Fruit fly (Drosophila melanogaster) whole organism, prepupa: Measurements from ENCODE around the gene Best4.
A peak's percentile ranks its signal among the peaks of the same experiment; 100 is the strongest.

ENCODE experiments used
- Blimp-1 ChIP-seq: fragments of 200-800 bp; sonication (Bioruptor generic); optimal IDR thresholded peaks from 3 replicates; lab custom pipeline; 2017; ENCODE audit warnings: missing biosample characterization, missing genetic modification characterization, mild to moderate bottlenecking, moderate library complexity, missing genetic modification reagents
- CG10631 ChIP-seq: fragments of 200-800 bp; sonication (Bioruptor generic); optimal IDR thresholded peaks from 2 replicates; lab custom pipeline; 2016; ENCODE audit warnings: missing biosample characterization, missing genetic modification characterization
- CG11294 ChIP-seq: fragments of 200-800 bp; sonication (Bioruptor generic); IDR thresholded peaks from 2 replicates; pipeline ENCODE4 v1.3.6; 2022; ENCODE audit warnings: missing biosample characterization, missing genetic modification characterization
- CG11902 ChIP-seq: fragments of 200-800 bp; sonication (Bioruptor generic); optimal IDR thresholded peaks from 3 replicates; lab custom pipeline; 2016; ENCODE audit warnings: missing biosample characterization, missing genetic modification characterization
- CG15336 ChIP-seq: fragments of 200-800 bp; sonication (Bioruptor generic); IDR thresholded peaks from 2 replicates; pipeline ENCODE4 v1.3.6; 2022; ENCODE audit warnings: missing biosample characterization, missing genetic modification characterization
- CG1621 ChIP-seq: fragments of 200-800 bp; sonication (Bioruptor generic); optimal IDR thresholded peaks from 3 replicates; lab custom pipeline; 2018; ENCODE audit warnings: missing biosample characterization, mild to moderate bottlenecking, missing genetic modification characterization
- CG16779 ChIP-seq: fragments of 200-800 bp; sonication (Bioruptor generic); optimal IDR thresholded peaks from 3 replicates; lab custom pipeline; 2017; ENCODE audit warnings: missing biosample characterization, mild to moderate bottlenecking, missing genetic modification characterization
- CG31627 ChIP-seq: fragments of 200-800 bp; sonication (Bioruptor generic); optimal IDR thresholded peaks from 3 replicates; lab custom pipeline; 2016; ENCODE audit warnings: missing biosample characterization, missing genetic modification characterization
- CG32006 ChIP-seq: fragments of 200-800 bp; sonication (Bioruptor generic); optimal IDR thresholded peaks from 3 replicates; lab custom pipeline; 2017; ENCODE audit warnings: missing biosample characterization, mild to moderate bottlenecking, missing genetic modification characterization
- CG34406 ChIP-seq: fragments of 200-800 bp; sonication (Bioruptor generic); optimal IDR thresholded peaks from 3 replicates; lab custom pipeline; 2016; ENCODE audit warnings: missing biosample characterization, missing genetic modification characterization
- CG3919 ChIP-seq: fragments of 200-800 bp; sonication (Bioruptor generic); optimal IDR thresholded peaks from 3 replicates; lab custom pipeline; 2016; ENCODE audit warnings: missing biosample characterization, missing genetic modification characterization
- CG4318 ChIP-seq: fragments of 200-800 bp; sonication (Bioruptor generic); optimal IDR thresholded peaks from 3 replicates; lab custom pipeline; 2017; ENCODE audit warnings: missing biosample characterization, mild to moderate bottlenecking, missing genetic modification characterization
- CG6163 ChIP-seq: fragments of 200-800 bp; sonication (Bioruptor generic); IDR thresholded peaks from 3 replicates; pipeline ENCODE4 v1.3.6; 2022; ENCODE audit warnings: missing biosample characterization, missing genetic modification characterization
- CG6276 ChIP-seq: fragments of 200-800 bp; sonication (Bioruptor generic); optimal IDR thresholded peaks from 2 replicates; lab custom pipeline; 2017; ENCODE audit warnings: missing biosample characterization, mild to moderate bottlenecking, missing genetic modification characterization
- CG6792 ChIP-seq: fragments of 200-800 bp; sonication (Bioruptor generic); optimal IDR thresholded peaks from 3 replicates; lab custom pipeline; 2016; ENCODE audit warnings: missing biosample characterization, missing genetic modification characterization
- CG6808 ChIP-seq: fragments of 200-800 bp; sonication (Bioruptor generic); optimal IDR thresholded peaks from 3 replicates; lab custom pipeline; 2017; ENCODE audit warnings: missing biosample characterization, missing genetic modification characterization, mild to moderate bottlenecking, moderate library complexity, missing genetic modification reagents
- CG6854 ChIP-seq: fragments of 200-800 bp; sonication (Bioruptor generic); optimal IDR thresholded peaks from 2 replicates; lab custom pipeline; 2017; ENCODE audit warnings: missing biosample characterization, mild to moderate bottlenecking, missing genetic modification characterization
- CG7368 ChIP-seq: fragments of 200-800 bp; sonication (Bioruptor generic); optimal IDR thresholded peaks from 3 replicates; lab custom pipeline; 2016; ENCODE audit warnings: missing biosample characterization, missing genetic modification characterization
- CG8319 ChIP-seq: fragments of 200-800 bp; sonication (Bioruptor generic); optimal IDR thresholded peaks from 3 replicates; lab custom pipeline; 2016; ENCODE audit warnings: missing biosample characterization, missing genetic modification characterization
- CG8632 ChIP-seq: fragments of 200-800 bp; sonication (Bioruptor generic); optimal IDR thresholded peaks from 3 replicates; lab custom pipeline; 2016; ENCODE audit warnings: missing biosample characterization, missing genetic modification characterization
- CG9139 ChIP-seq: fragments of 200-800 bp; sonication (Bioruptor generic); optimal IDR thresholded peaks from 3 replicates; lab custom pipeline; 2017; ENCODE audit warnings: missing biosample characterization, mild to moderate bottlenecking, missing genetic modification characterization
- Eip75B ChIP-seq: fragments of 200-800 bp; sonication (Bioruptor generic); optimal IDR thresholded peaks from 3 replicates; lab custom pipeline; 2016; ENCODE audit warnings: missing biosample characterization, missing genetic modification characterization
- Eip78C ChIP-seq: fragments of 200-800 bp; sonication (Bioruptor generic); peaks from one replicate; lab custom pipeline; 2016; ENCODE audit warnings: missing biosample characterization, missing genetic modification characterization
- Eip93F ChIP-seq: fragments of 200-800 bp; sonication (Bioruptor generic); optimal IDR thresholded peaks from 2 replicates; lab custom pipeline; 2016; ENCODE audit warnings: missing biosample characterization, mild to moderate bottlenecking, missing genetic modification characterization
- Ets21C ChIP-seq: fragments of 200-800 bp; sonication (Bioruptor generic); optimal IDR thresholded peaks from 3 replicates; lab custom pipeline; 2016; ENCODE audit warnings: missing biosample characterization, missing genetic modification characterization
- Ets96B ChIP-seq: fragments of 200-800 bp; optimal IDR thresholded peaks from 2 replicates; lab custom pipeline; 2019; ENCODE audit warnings: missing biosample characterization, mild to moderate bottlenecking, missing genetic modification characterization, moderate library complexity
- Gug ChIP-seq: fragments of 200-800 bp; sonication (Bioruptor generic); IDR thresholded peaks from 2 replicates; pipeline ENCODE4 v1.3.6; 2022; ENCODE audit warnings: missing biosample characterization, missing genetic modification characterization
- Hr38 ChIP-seq: sonication (Bioruptor generic); optimal IDR thresholded peaks from 2 replicates; lab custom pipeline; 2016; ENCODE audit warnings: missing biosample characterization, missing genetic modification characterization
- Hr39 ChIP-seq: fragments of 200-800 bp; sonication (Bioruptor generic); optimal IDR thresholded peaks from 2 replicates; lab custom pipeline; 2016; ENCODE audit warnings: missing biosample characterization, missing genetic modification characterization
- Hr4 ChIP-seq: fragments of 200-800 bp; sonication (Bioruptor generic); optimal IDR thresholded peaks from 3 replicates; lab custom pipeline; 2016; ENCODE audit warnings: missing biosample characterization, missing genetic modification characterization
- Lpt ChIP-seq: fragments of 200-800 bp; sonication (Bioruptor generic); optimal IDR thresholded peaks from 3 replicates; lab custom pipeline; 2016; ENCODE audit warnings: missing biosample characterization, missing genetic modification characterization
- Met ChIP-seq: fragments of 200-800 bp; sonication (Bioruptor generic); optimal IDR thresholded peaks from 3 replicates; lab custom pipeline; 2016; ENCODE audit warnings: missing biosample characterization, missing genetic modification characterization
- OdsH ChIP-seq: fragments of 200-800 bp; sonication (Bioruptor generic); optimal IDR thresholded peaks from 3 replicates; lab custom pipeline; 2016; ENCODE audit warnings: missing biosample characterization, missing genetic modification characterization
- Smox ChIP-seq: fragments of 200-800 bp; sonication (Bioruptor generic); optimal IDR thresholded peaks from 3 replicates; lab custom pipeline; 2016; ENCODE audit warnings: missing biosample characterization, missing genetic modification characterization
- Sox102F ChIP-seq: fragments of 200-800 bp; sonication (Bioruptor generic); optimal IDR thresholded peaks from 2 replicates; lab custom pipeline; 2016; ENCODE audit warnings: missing biosample characterization, mild to moderate bottlenecking, missing genetic modification characterization
- Sox14 ChIP-seq: fragments of 200-800 bp; sonication (Bioruptor generic); optimal IDR thresholded peaks from 3 replicates; lab custom pipeline; 2016; ENCODE audit warnings: missing biosample characterization, missing genetic modification characterization
- Sox15 ChIP-seq: fragments of 200-800 bp; sonication (Bioruptor generic); optimal IDR thresholded peaks from 3 replicates; lab custom pipeline; 2016; ENCODE audit warnings: missing biosample characterization, missing genetic modification characterization
- achi ChIP-seq: fragments of 200-800 bp; sonication (Bioruptor generic); optimal IDR thresholded peaks from 3 replicates; lab custom pipeline; 2016; ENCODE audit warnings: missing biosample characterization, missing genetic modification characterization
- acj6 ChIP-seq: fragments of 200-800 bp; sonication (Bioruptor generic); optimal IDR thresholded peaks from 3 replicates; lab custom pipeline; 2016; ENCODE audit warnings: missing biosample characterization, missing genetic modification characterization
- cyc ChIP-seq: fragments of 200-800 bp; sonication (Bioruptor generic); optimal IDR thresholded peaks from 3 replicates; lab custom pipeline; 2016; ENCODE audit warnings: missing biosample characterization, missing genetic modification characterization
- dac ChIP-seq: fragments of 200-800 bp; sonication (Bioruptor generic); optimal IDR thresholded peaks from 2 replicates; lab custom pipeline; 2017; ENCODE audit warnings: missing biosample characterization, mild to moderate bottlenecking, missing genetic modification characterization
- dsx ChIP-seq: fragments of 200-800 bp; optimal IDR thresholded peaks from 3 replicates; lab custom pipeline; 2019; ENCODE audit warnings: missing biosample characterization, mild to moderate bottlenecking, missing genetic modification characterization, moderate library complexity; ENCODE audit not compliant: poor library complexity, severe bottlenecking
- eg ChIP-seq: fragments of 200-800 bp; sonication (Bioruptor generic); IDR thresholded peaks from 3 replicates; pipeline ENCODE4 v1.3.6; 2022; ENCODE audit warnings: missing biosample characterization, missing genetic modification characterization
- esn ChIP-seq: fragments of 200-800 bp; sonication (Bioruptor generic); optimal IDR thresholded peaks from 2 replicates; lab custom pipeline; 2016; ENCODE audit warnings: missing biosample characterization, mild to moderate bottlenecking, missing genetic modification characterization, moderate library complexity
- fd59A ChIP-seq: fragments of 200-800 bp; sonication (Bioruptor generic); optimal IDR thresholded peaks from 2 replicates; lab custom pipeline; 2017; ENCODE audit warnings: missing biosample characterization, mild to moderate bottlenecking, missing genetic modification characterization, missing genetic modification reagents
- fkh ChIP-seq: fragments of 200-800 bp; sonication (Bioruptor generic); optimal IDR thresholded peaks from 3 replicates; lab custom pipeline; 2017; ENCODE audit warnings: missing biosample characterization, mild to moderate bottlenecking, missing genetic modification characterization, moderate library complexity
- lz ChIP-seq: fragments of 200-800 bp; sonication (Bioruptor generic); optimal IDR thresholded peaks from 3 replicates; lab custom pipeline; 2016; ENCODE audit warnings: missing biosample characterization, missing genetic modification characterization
- net ChIP-seq: fragments of 200-800 bp; sonication (Bioruptor generic); optimal IDR thresholded peaks from 3 replicates; lab custom pipeline; 2016; ENCODE audit warnings: missing biosample characterization, missing genetic modification characterization
- pdm3 ChIP-seq: fragments of 200-800 bp; sonication (Bioruptor generic); optimal IDR thresholded peaks from 3 replicates; lab custom pipeline; 2016; ENCODE audit warnings: missing biosample characterization, missing genetic modification characterization
- salr ChIP-seq, 2 experiments: fragments of 200-800 bp; sonication (Bioruptor generic); optimal IDR thresholded peaks; 3 replicates each; lab custom pipeline; 2016 to 2018; ENCODE audit warnings: missing biosample characterization in 2 of 2, missing genetic modification characterization in 2 of 2, mild to moderate bottlenecking in 1 of 2
- ss ChIP-seq, 2 experiments: fragments of 200-800 bp; sonication (Bioruptor generic); optimal IDR thresholded peaks; 2 replicates in 1 of 2; 3 replicates in 1 of 2; lab custom pipeline; 2017 to 2018; ENCODE audit warnings: mild to moderate bottlenecking in 2 of 2, missing biosample characterization in 2 of 2, missing genetic modification characterization in 2 of 2, moderate library complexity in 1 of 2
- topi ChIP-seq: fragments of 200-800 bp; sonication (Bioruptor generic); optimal IDR thresholded peaks from 3 replicates; lab custom pipeline; 2016; ENCODE audit warnings: missing biosample characterization, missing genetic modification characterization
- vri ChIP-seq: fragments of 200-800 bp; sonication (Bioruptor generic); optimal IDR thresholded peaks from 3 replicates; lab custom pipeline; 2016; ENCODE audit warnings: missing biosample characterization, mild to moderate bottlenecking, missing genetic modification characterization

Best4 gene

dm6 chr3L:15305036-15305613 is 6.4 kb downstream of the Best4 start:
- TF ChIP-seq Eip75B (GFP tag; lab: Kevin White, UChicago) (no peak), Blimp-1 (GFP tag; lab: Kevin White, UChicago) (no peak), acj6 (no peak), CG3919 (GFP tag; lab: Kevin White, UChicago) (no peak), cyc (GFP tag; lab: Kevin White, UChicago) (no peak), Sox102F (GFP tag; lab: Kevin White, UChicago) (no peak), Ets96B (no peak), CG10631 (GFP tag; lab: Kevin White, UChicago) (peak; percentile 26), Lpt (GFP tag; lab: Kevin White, UChicago) (no peak), CG16779 (no peak), CG32006 (GFP tag; lab: Kevin White, UChicago) (peak; percentile 40), Sox15 (GFP tag; lab: Kevin White, UChicago) (no peak), Sox14 (GFP tag; lab: Kevin White, UChicago) (peak; percentile 16), lz (no peak), Hr39 (GFP tag; lab: Kevin White, UChicago) (peak; percentile 4), CG11294 (no peak), CG15336 (GFP tag; lab: Robert Waterston, UW) (no peak), CG6854 (no peak), fkh (GFP tag; lab: Kevin White, UChicago) (no peak), Gug (GFP tag; lab: Robert Waterston, UW) (no peak), esn (peak; percentile 40), CG7368 (no peak), Met (no peak), CG8319 (GFP tag; lab: Kevin White, UChicago) (no peak), CG9139 (no peak), CG6808 (GFP tag; lab: Kevin White, UChicago) (no peak), net (no peak), fd59A (GFP tag; lab: Kevin White, UChicago) (no peak), Ets21C (no peak), dsx (GFP tag; lab: Kevin White, UChicago) (no peak), Hr38 (GFP tag; lab: Kevin White, UChicago) (no peak), Eip93F (no peak), Hr4 (GFP tag; lab: Kevin White, UChicago) (no peak), CG6276 (no peak), Smox (GFP tag; lab: Kevin White, UChicago) (no peak), pdm3 (GFP tag; lab: Kevin White, UChicago) (no peak), dac (GFP tag; lab: Kevin White, UChicago) (no peak), CG8632 (peak; percentile 20), eg (GFP tag; lab: Robert Waterston, UW) (0 out of 3 replicates have a peak, but pooled peaks have one; percentile 6), CG11902 (GFP tag; lab: Kevin White, UChicago) (no peak), CG31627 (GFP tag; lab: Kevin White, UChicago) (no peak), salr (GFP tag; optimal IDR thresholded peaks at IDR 0.05; lab: Kevin White, UChicago) (no peak), CG6792 (GFP tag; lab: Kevin White, UChicago) (no peak), CG6163 (GFP tag; lab: Robert Waterston, UW) (no peak), OdsH (GFP tag; lab: Kevin White, UChicago) (no peak), vri (GFP tag; lab: Kevin White, UChicago) (peak; percentile 10), CG4318 (no peak), topi (GFP tag; lab: Kevin White, UChicago) (no peak), CG34406 (GFP tag; lab: Kevin White, UChicago) (peak; percentile 11), ss (GFP tag; optimal IDR thresholded peaks at IDR 0.05; lab: Kevin White, UChicago) (no peak), Eip78C (GFP tag; lab: Kevin White, UChicago) (peak; percentile 35), achi (GFP tag; lab: Kevin White, UChicago) (no peak), CG1621 (tag; lab: Kevin White, UChicago) (no peak)
